Worm (Caenorhabditis elegans) whole organism, L1 larva: ENCODE data around the gene ptr-3.

Experiments used
- aha-1 ChIP-seq: fragments of 150-350 bp; optimal IDR thresholded peaks from 2 replicates; lab custom pipeline; 2014; ENCODE audit warnings: missing biosample characterization, missing genetic modification characterization
- ama-1 ChIP-seq: fragments of 150-350 bp; optimal IDR thresholded peaks from 2 replicates; lab custom pipeline; 2014

- TF ChIP-seq ama-1 (lab: Kevin White, UChicago) (no peak), aha-1 (tag; lab: Kevin White, UChicago) (no peak)
These were observed 10.4 kb downstream of the ptr-3 start, which contains the start of gene dmsr-4 for ce11 chrII:356969-357368.
